Fruit fly (Drosophila melanogaster): ENCODE data around the gene CG10013.

DNA sequence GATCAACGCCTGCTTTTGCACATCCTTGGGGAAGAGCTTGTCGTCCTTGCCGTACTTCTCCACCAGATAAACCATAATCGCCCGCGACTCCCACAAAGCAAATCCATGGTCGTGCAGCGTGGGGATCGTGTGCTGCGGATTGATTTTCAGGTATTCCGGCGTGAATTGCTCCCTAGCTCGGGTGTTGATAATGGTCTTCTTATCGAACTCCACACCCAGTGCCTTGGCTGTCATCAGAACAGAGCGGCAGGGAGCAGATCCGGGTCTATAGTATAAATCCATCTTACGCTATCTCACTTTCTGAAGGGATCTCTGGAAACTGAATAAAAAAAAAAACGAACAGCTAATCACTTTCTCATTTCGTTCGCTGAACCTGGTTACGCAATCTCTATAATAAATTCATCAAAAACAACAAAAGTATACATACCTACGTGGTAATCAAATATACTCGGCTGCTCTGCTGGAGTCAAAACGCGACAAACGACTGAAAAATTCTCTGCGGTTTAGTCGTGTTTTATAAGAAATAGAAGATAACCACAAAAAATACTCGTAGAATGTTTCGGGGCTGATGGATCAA lies 42.0 kb downstream of the CG10013 start, which contains the start of gene GstD10:
- TF ChIP-seq CTCF (optimal IDR thresholded peaks at IDR 0.05) (no peak), CG8478 (optimal IDR thresholded peaks at IDR 0.05) (no peak)
